Worm (Caenorhabditis elegans) whole organism, mixed stage, embryonic: Measurements from ENCODE around the gene hrpa-1.

Experiments used
- blmp-1 ChIP-seq: fragments of 150-350 bp; optimal IDR thresholded peaks from 2 replicates; lab custom pipeline; 2014; ENCODE audit warnings: missing biosample characterization, missing genetic modification characterization
- nhr-12 ChIP-seq: fragments of 150-350 bp; optimal IDR thresholded peaks from 2 replicates; lab custom pipeline; 2014; ENCODE audit warnings: missing biosample characterization, missing genetic modification characterization

DNA sequence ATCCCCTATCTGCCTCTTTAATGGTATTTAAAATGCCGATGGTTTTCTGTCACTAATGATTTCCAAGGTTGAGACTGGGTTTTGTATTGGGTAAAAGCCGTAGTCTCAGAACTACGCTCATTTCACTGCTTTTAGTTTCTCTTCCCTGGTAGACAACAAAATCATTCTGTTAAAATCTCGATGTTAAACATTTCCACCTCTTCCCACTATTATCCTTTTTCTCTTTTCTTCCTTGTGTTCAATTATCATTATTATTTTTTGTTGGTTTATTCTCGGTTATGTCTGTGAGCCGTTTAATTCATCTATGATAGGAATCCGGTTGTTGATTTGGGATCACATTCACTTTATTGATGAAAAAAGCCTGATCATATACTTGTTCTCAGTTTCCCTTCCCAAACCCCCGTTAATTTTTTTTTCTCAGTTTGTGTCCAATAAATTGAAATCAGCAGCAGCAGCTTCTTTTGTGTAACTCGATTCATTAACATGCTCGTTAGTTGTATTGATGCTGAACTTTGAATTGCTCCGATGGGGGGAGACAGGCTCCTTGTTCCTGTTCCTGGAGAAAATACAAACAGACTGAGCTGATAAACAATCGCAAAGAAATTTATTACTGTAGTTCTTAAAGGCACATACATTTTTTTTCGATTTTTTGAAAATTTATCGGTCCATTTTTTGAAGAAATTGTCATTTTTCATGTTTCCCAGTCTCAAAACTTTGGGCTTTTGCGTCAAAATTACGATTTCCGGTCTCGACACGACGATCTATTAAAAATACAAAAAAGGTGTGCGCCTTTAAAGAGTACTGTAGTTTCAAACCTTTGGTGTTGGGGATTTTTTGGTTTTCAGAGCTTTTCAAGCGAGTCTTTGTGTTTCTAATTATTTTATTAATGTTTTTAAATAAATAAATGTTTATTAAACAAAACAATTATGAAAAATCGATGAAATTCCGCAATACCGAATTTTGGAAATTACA, 41.8 kb downstream of the hrpa-1 start:
- TF ChIP-seq nhr-12 (tag; lab: Kevin White, UChicago) (no peak), blmp-1 (tag; lab: Kevin White, UChicago) (no peak)
